Worm (Caenorhabditis elegans) whole organism, L2 larva: ENCODE measurements around the gene cnb-1.
A peak's percentile ranks its signal among the peaks of the same experiment; 100 is the strongest.
"Not testable (repeated sequence)": the region's sequence is repeated elsewhere in the genome, so short reads cannot be mapped to it uniquely, and the experiment has no call there.

Experiments used
- C34F6.9 ChIP-seq: fragments of 150-350 bp; optimal IDR thresholded peaks from 2 replicates; lab custom pipeline; 2014; ENCODE audit warnings: missing biosample characterization, missing genetic modification characterization
- F13H6.1 ChIP-seq: sonication (generic microtip); optimal IDR thresholded peaks from 2 replicates; lab custom pipeline; 2016; ENCODE audit warnings: missing genetic modification characterization, missing compliant biosample characterization
- ZK546.5 ChIP-seq: sonication (generic microtip); optimal IDR thresholded peaks from 2 replicates; lab custom pipeline; 2017; ENCODE audit warnings: missing biosample characterization, missing genetic modification characterization
- alr-1 ChIP-seq: fragments of 150-350 bp; optimal IDR thresholded peaks from 2 replicates; lab custom pipeline; 2014; ENCODE audit warnings: missing biosample characterization, missing genetic modification characterization
- crh-2 ChIP-seq: sonication (generic microtip); optimal IDR thresholded peaks from 2 replicates; lab custom pipeline; 2017; ENCODE audit warnings: missing biosample characterization, missing genetic modification characterization
- dmd-4 ChIP-seq: sonication (generic microtip); optimal IDR thresholded peaks from 2 replicates; lab custom pipeline; 2017; ENCODE audit warnings: missing biosample characterization, missing genetic modification characterization
- egl-27 ChIP-seq: sonication (generic microtip); optimal IDR thresholded peaks from 3 replicates; lab custom pipeline; 2017; ENCODE audit warnings: missing biosample characterization, missing genetic modification reagents, missing genetic modification characterization
- elt-1 ChIP-seq: fragments of 150-350 bp; optimal IDR thresholded peaks from 2 replicates; lab custom pipeline; 2014; ENCODE audit warnings: missing biosample characterization, missing genetic modification characterization
- elt-3 ChIP-seq: sonication (generic microtip); optimal IDR thresholded peaks from 2 replicates; lab custom pipeline; 2017; ENCODE audit warnings: missing biosample characterization, missing genetic modification characterization
- fos-1 ChIP-seq: fragments of 150-350 bp; optimal IDR thresholded peaks from 2 replicates; lab custom pipeline; 2014; ENCODE audit warnings: missing biosample characterization, missing genetic modification characterization
- lin-11 ChIP-seq: fragments of 150-350 bp; sonication (generic microtip); optimal IDR thresholded peaks from 2 replicates; lab custom pipeline; 2014; ENCODE audit warnings: missing biosample characterization, missing genetic modification characterization, inconsistent platforms, mixed read lengths
- lin-39 ChIP-seq: fragments of 150-350 bp; optimal IDR thresholded peaks from 2 replicates; lab custom pipeline; 2014; ENCODE audit warnings: missing biosample characterization, missing genetic modification reagents, missing genetic modification characterization
- lsy-2 ChIP-seq, 2 experiments: fragments of 150-350 bp in 1 of 2; sonication (generic microtip) in 1 of 2; optimal IDR thresholded peaks; 2 replicates each; lab custom pipeline; 2014 to 2017; ENCODE audit warnings: missing biosample characterization in 2 of 2, missing genetic modification characterization in 2 of 2
- mab-5 ChIP-seq: fragments of 150-350 bp; optimal IDR thresholded peaks from 2 replicates; lab custom pipeline; 2014; ENCODE audit warnings: missing biosample characterization, missing genetic modification characterization
- mbf-1 ChIP-seq: sonication (generic microtip); optimal IDR thresholded peaks from 2 replicates; lab custom pipeline; 2017; ENCODE audit warnings: missing biosample characterization, missing genetic modification characterization
- mdl-1 ChIP-seq, 2 experiments: fragments of 150-350 bp in 1 of 2; sonication (generic microtip) in 1 of 2; optimal IDR thresholded peaks; 2 replicates each; lab custom pipeline; 2017; ENCODE audit warnings: missing biosample characterization in 2 of 2, missing genetic modification characterization in 2 of 2
- nhr-12 ChIP-seq: fragments of 150-350 bp; optimal IDR thresholded peaks from 2 replicates; lab custom pipeline; 2014; ENCODE audit warnings: missing biosample characterization, missing genetic modification characterization
- nhr-21 ChIP-seq: fragments of 150-350 bp; optimal IDR thresholded peaks from 2 replicates; lab custom pipeline; 2014; ENCODE audit warnings: missing biosample characterization, missing genetic modification characterization
- nhr-23 ChIP-seq: fragments of 150-350 bp; optimal IDR thresholded peaks from 2 replicates; lab custom pipeline; 2014; ENCODE audit warnings: missing biosample characterization, missing genetic modification reagents, missing genetic modification characterization
- nhr-25 ChIP-seq: fragments of 150-350 bp; sonication (generic microtip); optimal IDR thresholded peaks from 3 replicates; lab custom pipeline; 2014; ENCODE audit warnings: missing biosample characterization, missing genetic modification characterization
- nhr-6 ChIP-seq: fragments of 150-350 bp; optimal IDR thresholded peaks from 2 replicates; lab custom pipeline; 2014; ENCODE audit warnings: missing biosample characterization, missing genetic modification characterization
- sem-4 ChIP-seq: fragments of 150-350 bp; optimal IDR thresholded peaks from 2 replicates; lab custom pipeline; 2014; ENCODE audit warnings: missing biosample characterization, missing genetic modification reagents, missing genetic modification characterization
- sma-9 ChIP-seq, 2 experiments: fragments of 150-350 bp in 1 of 2; sonication (generic microtip) in 1 of 2; optimal IDR thresholded peaks; 2 replicates each; lab custom pipeline; 2014 to 2016; ENCODE audit warnings: missing genetic modification characterization in 2 of 2, mild to moderate bottlenecking in 1 of 2, missing biosample characterization in 1 of 2, missing compliant biosample characterization in 1 of 2, missing genetic modification reagents in 1 of 2, moderate library complexity in 1 of 2
- unc-55 ChIP-seq: fragments of 150-350 bp; sonication (generic microtip); optimal IDR thresholded peaks from 3 replicates; lab custom pipeline; 2014; ENCODE audit warnings: missing biosample characterization, missing genetic modification reagents, missing genetic modification characterization
- unc-62 ChIP-seq: fragments of 150-350 bp; optimal IDR thresholded peaks from 2 replicates; lab custom pipeline; 2014; ENCODE audit warnings: missing biosample characterization, missing genetic modification reagents, missing genetic modification characterization
- zag-1 ChIP-seq: fragments of 150-350 bp; optimal IDR thresholded peaks from 2 replicates; lab custom pipeline; 2014; ENCODE audit warnings: missing biosample characterization, missing genetic modification characterization
- ztf-11 ChIP-seq: sonication (generic microtip); optimal IDR thresholded peaks from 2 replicates; lab custom pipeline; 2017; ENCODE audit warnings: missing biosample characterization, missing genetic modification characterization
- ztf-4 ChIP-seq: fragments of 150-350 bp; optimal IDR thresholded peaks from 2 replicates; lab custom pipeline; 2014; ENCODE audit warnings: missing biosample characterization, missing genetic modification characterization

cnb-1 gene

ce11 chrV:11395024-11395423, 19.5 kb downstream of the cnb-1 start, which contains the start of gene K03B8.4:
Gene K03B8.4, minus strand, starts transcription at chrV:11395124.
- TF ChIP-seq lin-11 (tag; lab: Kevin White, UChicago); unc-55 (GFP tag; lab: Kevin White, UChicago); nhr-25 (tag; lab: Kevin White, UChicago): not testable (repeated sequence)
- TF ChIP-seq, all 48 proteins: peak for 0; not testable (repeated sequence) for 48

- TF ChIP-seq mab-5, alr-1, mbf-1 (tag; lab: Kevin White, UChicago): not testable (repeated sequence)
These were observed 20.6 kb downstream of the cnb-1 start, which contains the start of gene nas-18 for ce11 chrV:11396134-11396533. Gene nas-18, plus strand, starts transcription at chrV:11396434.

- no peak for TF ChIP-seq zag-1
- TF ChIP-seq ztf-4 (tag; lab: Kevin White, UChicago): no peak
- TF ChIP-seq ztf-11 (tag; lab: Kevin White, UChicago): no peak
- TF ChIP-seq dmd-4: no peak
- no peak for TF ChIP-seq crh-2 (tag; lab: Kevin White, UChicago)
- no peak for TF ChIP-seq nhr-12 (tag; lab: Kevin White, UChicago)
- no peak for TF ChIP-seq lsy-2 (tag; optimal IDR thresholded peaks at IDR 0.05; lab: Kevin White, UChicago)
- no peak for TF ChIP-seq egl-27 (tag; lab: Kevin White, UChicago)
- no peak for TF ChIP-seq sem-4 (tag; lab: Kevin White, UChicago)
- TF ChIP-seq unc-62 (GFP tag; lab: Kevin White, UChicago): no peak
- no peak for TF ChIP-seq F13H6.1 (tag; lab: Kevin White, UChicago)
- TF ChIP-seq nhr-21 (tag; lab: Kevin White, UChicago): no peak
- TF ChIP-seq elt-3: no peak
These were observed 23.1 kb downstream of the cnb-1 start, which contains the start of gene nas-17 for ce11 chrV:11398616-11399015. Gene nas-17, plus strand, starts transcription at chrV:11398916.

ce11 chrV:11402610-11403009, 27.1 kb downstream of the cnb-1 start, which contains the start of gene nas-19:
Gene nas-19, minus strand, starts transcription at chrV:11402710.
- TF ChIP-seq dmd-4: no peak

- TF ChIP-seq sma-9 (GFP tag; optimal IDR thresholded peaks at IDR 0.05; lab: Kevin White, UChicago) (peak; percentile 24), sma-9 (tag; optimal IDR thresholded peaks at IDR 0.05; lab: Kevin White, UChicago) (no peak), lin-11 (tag; lab: Kevin White, UChicago) (no peak), fos-1 (tag; lab: Kevin White, UChicago) (peak; percentile 71)
- TF ChIP-seq, all 48 proteins: peak for 2
These were observed 27.5 kb downstream of the cnb-1 start for ce11 chrV:11403059-11403458.

- TF ChIP-seq lin-39 (tag; lab: Kevin White, UChicago) (no peak), fos-1 (tag; lab: Kevin White, UChicago) (peak; percentile 70), F13H6.1 (tag; lab: Kevin White, UChicago) (peak; percentile 15), zag-1 (no peak), sma-9 (GFP tag; optimal IDR thresholded peaks at IDR 0.05; lab: Kevin White, UChicago) (peak; percentile 24), sma-9 (tag; optimal IDR thresholded peaks at IDR 0.05; lab: Kevin White, UChicago) (no peak), ZK546.5 (tag; lab: Kevin White, UChicago) (no peak), C34F6.9 (tag; lab: Kevin White, UChicago) (no peak), crh-2 (tag; lab: Kevin White, UChicago) (peak; percentile 45), elt-1 (tag; lab: Kevin White, UChicago) (no peak), nhr-23 (tag; lab: Kevin White, UChicago) (no peak)
- TF ChIP-seq, all 48 proteins: peak for 4
These were observed 28.2 kb downstream of the cnb-1 start for ce11 chrV:11403702-11404101.

ce11 chrV:11407251-11407650, 31.7 kb downstream of the cnb-1 start, which contains the start of gene K03B8.6:
Gene K03B8.6, plus strand, starts transcription at chrV:11407584.
- TF ChIP-seq mdl-1 (tag; optimal IDR thresholded peaks at IDR 0.05; lab: Kevin White, UChicago): no peak
- TF ChIP-seq fos-1 (tag; lab: Kevin White, UChicago): no peak
- TF ChIP-seq nhr-6 (tag; lab: Kevin White, UChicago): no peak
